Fruit fly (Drosophila melanogaster) ovary, adult (tissue): Measurements from ENCODE around the gene Edg84A.

ENCODE experiments used
- CG17801 ChIP-seq: fragments of 200-800 bp; optimal IDR thresholded peaks from 2 replicates; lab custom pipeline; 2019; ENCODE audit warnings: missing biosample characterization, mild to moderate bottlenecking, missing genetic modification characterization, moderate library complexity; ENCODE audit not compliant: partially characterized antibody

The Edg84A gene

DNA sequence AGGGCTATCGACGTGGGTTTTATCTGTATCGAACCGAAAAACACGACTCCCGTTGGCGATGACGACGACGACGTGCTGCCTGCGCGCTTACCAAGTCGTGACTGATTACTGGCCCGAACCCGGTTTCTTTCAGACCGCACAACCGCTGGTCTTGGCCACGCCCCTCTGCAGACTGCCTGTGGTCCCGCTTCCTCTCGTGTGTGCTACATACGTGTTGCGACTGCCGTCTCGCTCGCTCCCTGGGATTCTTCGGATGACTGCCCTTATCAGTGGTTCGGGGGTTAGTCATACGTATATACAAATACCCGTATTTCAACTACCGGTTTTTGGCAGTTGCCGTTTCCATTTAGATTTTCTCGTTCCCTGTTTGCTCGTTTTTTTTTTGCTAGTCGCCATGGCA lies 5.8 kb upstream of the Edg84A start, which contains the start of gene lab:
lab (minus strand) TSS at position 111 of the 400 bp plus-strand sequence.
- no peak for TF ChIP-seq CG17801 (GFP tag; lab: Kevin White, UChicago)

DNA sequence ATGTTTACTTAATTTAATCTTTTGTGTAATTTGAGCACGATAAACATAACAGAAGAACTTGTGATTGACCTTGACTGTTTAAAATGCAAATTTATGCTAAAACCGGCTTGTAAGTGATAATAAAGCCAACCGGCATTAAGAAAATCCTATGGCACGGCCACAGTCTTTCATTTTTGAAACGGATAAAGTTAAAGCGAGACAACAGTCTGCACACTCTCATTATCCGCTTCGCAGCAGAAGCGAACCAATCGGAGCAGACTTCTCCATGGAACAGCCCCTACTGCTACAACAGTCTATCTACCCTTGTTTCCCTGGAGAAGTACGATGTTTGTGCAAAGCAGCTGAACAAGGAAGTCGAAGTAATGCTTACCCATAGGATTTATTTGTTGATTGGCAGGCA lies 1.1 kb upstream of the Edg84A start:
- no peak for TF ChIP-seq CG17801 (GFP tag; lab: Kevin White, UChicago)

DNA sequence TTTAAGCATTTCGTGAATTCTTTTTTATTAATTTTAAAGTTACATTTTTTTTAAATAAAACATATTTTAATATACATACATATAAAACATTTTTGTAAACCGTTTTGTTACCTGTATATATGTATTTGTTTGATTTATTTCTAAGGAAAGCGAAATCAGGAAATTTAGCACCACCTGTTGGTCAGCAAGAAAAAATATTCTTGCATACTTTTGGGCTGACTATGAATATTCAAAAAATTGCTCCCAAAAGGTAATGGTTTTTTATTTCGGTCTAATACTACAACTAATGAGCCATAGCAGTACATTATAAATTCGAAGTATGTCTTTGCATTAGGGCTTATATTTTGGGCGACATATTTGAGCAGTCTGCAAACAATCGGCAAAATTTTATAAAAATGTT lies 574 bp upstream of the Edg84A start:
- no peak for TF ChIP-seq CG17801 (GFP tag; lab: Kevin White, UChicago)

DNA sequence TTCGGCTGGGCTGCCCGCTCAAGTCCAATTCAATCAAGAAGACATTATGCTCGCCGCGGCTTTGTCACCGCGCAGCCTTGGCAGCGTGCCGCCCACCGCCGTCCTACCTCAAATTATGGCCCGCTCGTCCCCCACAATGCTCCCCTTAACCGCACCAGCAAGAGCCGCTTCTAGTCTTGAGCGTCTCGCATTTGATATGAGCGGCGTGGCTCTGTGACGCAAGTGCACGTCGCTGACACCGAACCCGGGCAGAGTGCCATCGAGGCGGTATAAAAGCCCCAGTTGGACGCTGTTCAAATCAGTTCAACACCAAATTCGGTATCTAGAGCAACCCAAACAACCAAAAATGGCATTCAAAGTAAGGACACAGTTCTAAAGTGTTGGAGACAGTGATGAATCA lies 2.2 kb downstream of the Edg84A start, which contains the start of gene Ccp84Ag:
Ccp84Ag (plus strand) TSS at position 301 of the 400 bp plus-strand sequence.
- no peak for TF ChIP-seq CG17801 (GFP tag; lab: Kevin White, UChicago)

DNA sequence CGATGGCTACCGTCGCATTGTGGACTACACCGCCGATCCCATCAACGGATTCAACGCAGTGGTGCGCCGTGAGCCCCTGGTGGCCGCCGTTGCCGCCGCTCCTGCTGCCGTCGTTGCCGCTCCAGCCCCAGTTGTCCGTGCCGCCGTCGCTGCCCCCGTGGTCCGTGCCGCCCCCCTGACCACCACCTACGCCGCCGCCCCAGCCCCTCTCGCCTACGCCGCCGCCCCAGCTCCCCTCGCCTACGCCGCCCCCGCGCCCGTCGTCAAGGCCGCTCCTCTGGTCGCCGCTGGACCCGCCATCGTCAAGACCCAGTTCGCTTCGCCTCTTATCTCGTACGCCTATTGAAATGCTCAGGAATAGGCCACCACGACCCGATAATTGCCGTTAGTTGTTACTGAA lies 3.0 kb downstream of the Edg84A start:
- TF ChIP-seq CG17801 (GFP tag; lab: Kevin White, UChicago) = no peak

DNA sequence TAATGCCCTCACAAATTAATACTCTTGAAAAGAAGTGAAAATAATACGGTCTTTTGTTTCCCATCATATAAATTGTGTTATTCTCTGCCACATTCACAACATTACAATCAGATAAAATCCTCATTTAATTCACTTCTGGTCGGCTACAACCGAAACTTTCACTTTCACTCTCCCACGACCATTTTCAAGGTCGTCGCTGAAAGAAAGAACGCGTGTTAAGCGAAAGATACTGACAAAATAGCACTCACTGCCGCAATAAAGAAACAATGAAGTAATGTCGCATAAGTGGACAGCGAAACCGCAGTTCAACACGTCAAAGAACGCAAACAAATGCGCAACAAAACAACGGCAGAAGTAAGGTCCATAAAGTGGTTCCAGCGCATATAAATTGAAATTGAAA lies 3.9 kb downstream of the Edg84A start:
- TF ChIP-seq CG17801 (GFP tag; lab: Kevin White, UChicago) = no peak

DNA sequence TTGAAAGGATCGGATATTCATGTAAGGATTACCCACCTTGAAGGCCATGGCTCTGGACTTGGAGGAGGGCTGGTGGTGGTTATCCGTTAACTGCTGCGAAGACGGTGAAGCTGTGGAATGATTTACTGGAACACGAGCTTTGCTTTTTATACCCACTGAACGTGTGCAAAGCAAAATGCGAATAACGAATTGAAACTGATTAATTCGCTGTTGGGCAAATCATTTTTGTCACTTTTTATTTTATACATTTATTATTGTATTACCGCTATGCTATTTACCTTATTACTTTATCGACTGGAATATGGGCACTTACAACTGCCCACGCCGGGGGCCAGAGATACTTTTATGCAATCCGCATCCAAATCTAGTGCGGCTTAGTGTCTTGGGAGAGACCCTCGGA lies 5.9 kb downstream of the Edg84A start, which contains the start of gene Ccp84Af:
Ccp84Af (minus strand) TSS at position 101 of the 400 bp plus-strand sequence.
- no peak for TF ChIP-seq CG17801 (GFP tag; lab: Kevin White, UChicago)

DNA sequence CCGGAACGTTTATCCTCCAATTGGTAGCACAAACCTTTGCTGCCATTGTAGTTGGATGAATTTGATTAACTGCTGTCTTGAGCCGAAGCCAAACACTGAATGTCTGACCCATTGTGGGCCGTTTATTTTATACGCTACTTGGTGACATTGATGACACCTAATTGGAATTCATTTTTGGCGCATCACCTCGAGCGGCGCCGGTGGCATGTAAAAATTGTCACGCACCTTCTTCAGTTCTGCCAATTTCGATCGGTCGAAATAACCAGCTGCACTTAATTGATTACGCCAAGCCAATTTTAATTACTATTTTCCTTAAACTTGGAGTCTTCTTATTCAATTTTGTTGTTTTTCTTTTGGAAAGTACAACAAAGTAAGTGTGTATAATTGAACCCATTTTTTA lies 7.4 kb downstream of the Edg84A start, which contains the start of gene Ccp84Ae:
Ccp84Ae (minus strand) TSS at position 101 of the 400 bp plus-strand sequence.
- TF ChIP-seq CG17801 (GFP tag; lab: Kevin White, UChicago) = no peak

DNA sequence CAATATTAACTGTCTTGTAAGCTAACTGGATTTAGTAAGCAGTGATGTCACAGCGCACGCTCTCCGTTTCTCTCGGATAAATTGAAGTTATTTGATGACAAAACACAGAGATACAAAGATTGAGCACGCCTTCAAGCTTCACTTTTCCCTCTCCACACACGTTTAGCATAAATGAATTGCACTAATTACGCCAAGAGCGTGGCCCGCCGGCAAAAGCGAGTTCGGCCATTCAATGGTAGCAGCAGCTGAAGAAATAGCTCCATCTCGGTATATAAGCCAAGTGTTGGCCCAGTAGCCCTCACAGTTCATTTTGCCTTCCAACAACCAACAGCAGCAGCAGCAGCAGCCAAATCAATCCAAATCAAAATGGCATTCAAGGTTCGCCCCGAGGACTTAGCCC lies 8.2 kb downstream of the Edg84A start, which contains the start of gene Ccp84Ad:
Ccp84Ad (plus strand) TSS at position 301 of the 400 bp plus-strand sequence.
- no peak for TF ChIP-seq CG17801 (GFP tag; lab: Kevin White, UChicago)

DNA sequence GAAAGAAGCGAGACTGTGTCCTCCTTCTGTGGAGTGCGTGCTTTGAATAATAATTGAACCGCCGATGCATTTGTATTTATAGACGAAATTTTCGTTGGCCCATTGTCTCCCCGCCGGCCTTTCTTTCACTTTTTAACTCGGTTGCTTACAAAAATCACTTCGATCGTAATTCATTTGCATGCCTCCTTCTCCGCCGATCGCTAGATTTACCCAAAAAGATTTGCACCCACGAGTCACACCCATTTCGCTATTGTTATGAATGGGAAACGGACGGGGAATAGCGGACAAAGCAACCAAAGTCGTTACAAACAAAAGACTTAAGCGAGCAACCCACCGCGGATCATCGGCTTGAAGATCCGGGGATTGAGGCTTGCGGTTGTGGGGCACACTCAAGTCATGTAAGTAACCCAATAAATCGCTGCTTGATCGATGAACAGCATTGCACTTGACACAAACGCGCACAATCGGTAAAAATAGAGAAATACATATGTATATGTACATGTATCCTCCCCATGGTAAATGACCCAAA lies 12.0 kb downstream of the Edg84A start, which contains the start of gene Ccp84Ac:
Ccp84Ac (minus strand) TSS at position 51 of the 529 bp plus-strand sequence.
- no peak for TF ChIP-seq CG17801 (GFP tag; lab: Kevin White, UChicago)

DNA sequence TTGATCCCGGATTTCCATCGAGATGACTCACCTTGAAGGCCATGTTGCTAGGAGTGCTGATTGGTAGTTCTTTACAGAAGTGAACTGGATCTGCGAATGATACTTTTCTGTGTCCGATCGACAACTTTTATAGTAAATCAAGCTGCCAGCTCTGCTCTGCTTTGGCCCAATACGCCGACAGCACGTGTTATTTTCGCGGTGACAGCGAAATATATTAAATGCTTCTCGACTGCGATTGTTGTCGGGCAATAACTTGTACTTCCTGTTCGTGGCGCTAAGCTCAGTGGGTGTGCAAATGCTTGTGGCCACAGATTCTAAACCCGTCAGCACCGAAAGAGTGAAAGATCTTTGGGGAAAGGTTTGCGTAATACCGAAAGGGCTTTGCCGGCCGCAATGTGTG lies 18.5 kb downstream of the Edg84A start, which contains the start of gene Ccp84Ab:
Ccp84Ab (minus strand) TSS at position 101 of the 400 bp plus-strand sequence.
- TF ChIP-seq CG17801 (GFP tag; lab: Kevin White, UChicago) = no peak

DNA sequence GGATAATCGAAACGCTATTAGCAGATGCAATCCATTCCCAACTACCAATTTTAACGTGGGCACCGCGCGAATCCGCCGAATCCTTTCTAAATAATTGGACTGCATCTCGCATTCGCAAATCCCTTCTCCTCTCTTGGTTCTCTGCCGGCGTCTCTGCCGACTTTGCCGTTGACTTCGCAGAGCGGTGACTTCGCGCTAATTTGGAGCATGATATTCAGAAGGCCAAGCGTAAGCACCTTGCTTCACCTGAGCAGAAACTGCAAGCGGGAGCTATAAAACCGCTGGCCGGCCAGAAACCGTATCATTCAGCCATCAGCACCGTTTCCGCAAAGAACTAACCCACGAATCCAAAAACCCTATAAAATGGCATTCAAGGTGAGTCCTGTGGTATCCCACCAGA lies 19.5 kb downstream of the Edg84A start, which contains the start of gene Ccp84Aa:
Ccp84Aa (plus strand) TSS at position 301 of the 400 bp plus-strand sequence.
- no peak for TF ChIP-seq CG17801 (GFP tag; lab: Kevin White, UChicago)

DNA sequence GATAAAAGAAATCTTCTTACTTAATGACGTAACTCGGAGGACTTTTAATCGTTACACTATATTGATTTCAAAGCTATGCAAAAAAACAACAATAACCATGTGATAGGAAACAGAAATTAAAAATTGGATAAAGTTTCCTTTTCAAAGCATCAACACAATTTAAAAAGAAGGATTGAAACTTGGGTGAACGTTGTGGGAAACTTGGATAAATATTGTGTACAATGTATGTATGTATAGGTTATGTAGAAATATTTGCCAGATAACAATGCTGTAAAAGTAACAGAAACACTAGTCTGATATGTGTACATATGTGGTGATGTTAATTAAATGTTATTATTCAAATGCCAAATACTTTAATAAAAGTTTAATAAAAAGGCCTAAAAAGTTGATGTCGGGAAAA lies 22.1 kb downstream of the Edg84A start:
- TF ChIP-seq CG17801 (GFP tag; lab: Kevin White, UChicago) = no peak

DNA sequence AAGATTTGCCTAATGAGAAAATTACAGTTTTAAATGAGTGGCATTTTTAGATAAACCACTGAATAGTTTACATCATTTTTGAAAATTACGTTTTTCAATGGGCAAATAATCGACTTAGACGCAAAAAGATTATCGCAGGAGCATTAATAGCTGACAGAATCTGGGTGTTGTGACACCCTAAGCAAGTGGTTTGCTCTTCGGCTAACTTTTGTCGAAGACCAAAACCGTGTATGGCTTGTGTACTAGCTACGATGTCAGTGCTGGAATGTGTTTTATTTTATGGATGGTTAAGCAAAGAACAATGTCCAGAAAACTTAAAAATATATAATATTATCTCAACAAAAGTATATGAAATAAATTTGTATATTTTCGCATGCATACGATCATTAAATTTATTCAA lies 24.6 kb downstream of the Edg84A start:
- TF ChIP-seq CG17801 (GFP tag; lab: Kevin White, UChicago) = no peak

DNA sequence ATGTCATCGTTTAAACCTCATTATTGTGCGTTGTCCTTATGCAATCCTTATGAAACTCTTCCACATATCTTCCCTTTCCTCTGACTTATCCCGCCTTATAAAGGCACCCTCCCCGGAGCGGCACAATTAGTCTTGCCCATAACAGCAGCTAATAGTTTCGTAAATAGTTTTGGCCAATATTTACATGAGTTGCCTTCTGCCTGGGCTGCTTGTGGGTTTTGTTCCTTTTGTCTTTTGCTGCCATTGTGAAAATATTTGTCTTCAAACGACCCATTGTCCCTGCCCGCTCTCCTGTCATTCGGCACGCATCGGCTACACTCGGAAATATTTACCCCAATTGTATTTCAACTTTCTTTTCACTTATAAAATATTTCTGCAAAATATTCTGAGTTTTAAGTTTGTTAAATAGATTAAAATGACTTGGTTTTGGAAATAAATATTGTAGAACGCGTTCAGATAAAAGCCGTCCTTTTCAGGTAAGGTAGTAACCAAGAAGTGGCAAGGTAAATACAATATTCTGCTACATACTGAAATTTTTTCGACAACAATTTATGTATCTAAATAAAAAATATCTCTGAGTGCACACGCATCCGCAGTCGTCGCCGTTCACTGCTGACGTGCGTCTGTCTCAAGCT lies 39.4 kb downstream of the Edg84A start:
- no peak for TF ChIP-seq CG17801 (GFP tag; lab: Kevin White, UChicago)

DNA sequence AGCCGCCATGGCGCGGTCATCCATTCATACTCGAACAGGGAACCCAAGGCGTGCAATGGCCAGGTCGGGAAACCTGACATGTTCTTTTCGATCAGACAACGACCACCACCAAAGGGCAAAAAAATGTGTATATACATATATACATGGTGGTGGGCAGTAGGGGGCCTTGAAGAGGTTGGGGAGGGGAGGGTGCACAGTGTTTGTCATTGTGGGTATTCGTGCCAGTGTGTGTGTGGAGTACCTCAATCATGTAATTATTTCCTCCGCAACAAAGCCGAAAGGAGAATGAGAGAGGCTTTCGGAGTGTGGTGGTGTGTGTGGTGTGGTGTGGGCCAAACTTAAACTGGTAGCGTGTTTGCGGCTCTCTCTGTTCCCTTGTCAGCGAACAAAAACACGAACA lies 41.9 kb downstream of the Edg84A start:
- no peak for TF ChIP-seq CG17801 (GFP tag; lab: Kevin White, UChicago)
